Fruit fly (Drosophila melanogaster) whole organism, adult: Measurements from ENCODE around the gene Orct.

ENCODE experiments used
- CG11617 ChIP-seq: fragments of 200-800 bp; sonication (Bioruptor generic); optimal IDR thresholded peaks from 2 replicates; lab custom pipeline; 2017; ENCODE audit warnings: mild to moderate bottlenecking, missing biosample characterization, missing genetic modification reagents, missing genetic modification characterization
- Crg-1 ChIP-seq: fragments of 200-800 bp; sonication (Bioruptor generic); optimal IDR thresholded peaks from 2 replicates; lab custom pipeline; 2016; ENCODE audit warnings: missing biosample characterization, missing genetic modification characterization
- Hr96 ChIP-seq: fragments of 200-800 bp; sonication (Bioruptor generic); optimal IDR thresholded peaks from 2 replicates; lab custom pipeline; 2016; ENCODE audit warnings: missing biosample characterization, missing genetic modification characterization
- ovo ChIP-seq: fragments of 200-800 bp; sonication (Bioruptor generic); optimal IDR thresholded peaks from 2 replicates; lab custom pipeline; 2016; ENCODE audit warnings: missing biosample characterization, missing genetic modification characterization

- TF ChIP-seq Crg-1, result no peak
- TF ChIP-seq Hr96, result no peak
- no peak for TF ChIP-seq CG11617 (GFP tag; lab: Kevin White, UChicago)
- TF ChIP-seq ovo, result no peak
Observed at dm6 chr3R:24293171-24293570, 17.1 kb downstream of the Orct start.
